Worm (Caenorhabditis elegans): ENCODE results near the gene F21D9.8.

F21D9.8 gene

DNA sequence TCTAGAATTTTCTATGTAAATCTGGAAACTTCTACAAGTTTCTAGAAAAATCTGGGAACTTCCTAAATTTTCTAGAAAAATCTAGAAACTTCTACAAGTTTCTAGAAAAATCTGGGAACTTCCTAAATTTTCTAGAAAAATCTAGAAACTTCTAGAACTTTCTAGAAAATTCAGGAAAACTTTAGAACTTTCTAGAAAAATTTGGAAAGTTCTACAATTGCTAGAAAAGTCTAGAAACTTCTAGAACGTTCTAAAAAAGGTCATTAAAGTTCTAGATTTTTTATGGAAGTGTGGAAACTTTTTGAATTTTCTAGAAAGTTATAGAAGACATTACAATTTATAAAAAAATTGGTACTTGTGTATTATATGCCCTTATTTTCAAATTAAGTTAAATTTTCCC is 13.2 kb upstream of the F21D9.8 start, which contains the start of gene F55C9.5:
Gene F55C9.5, minus strand, starts transcription at position 101 of the 400 bp plus-strand sequence.
- no peak for TF ChIP-seq F55B11.4 (tag; optimal IDR thresholded peaks at IDR 0.05; ENCODE audit: borderline replicate concordance, insufficient read depth)
- TF ChIP-seq hsf-1 (GFP tag; IDR thresholded peaks at IDR 0.05), result peak; percentile 81
- TF ChIP-seq rpc-1 (optimal IDR thresholded peaks at IDR 0.05), result peak; percentile 12
- TF ChIP-seq rpc-1 (tag; optimal IDR thresholded peaks at IDR 0.05), result no peak
- TF ChIP-seq bed-1 (GFP tag; IDR thresholded peaks at IDR 0.05), result no peak
- TF ChIP-seq lir-1 (GFP tag; conservative IDR thresholded peaks at IDR 0.05), result no peak

ce11 chrV:19288073-19288805 is 8.5 kb upstream of the F21D9.8 start, which contains the start of the genes F55C9.3 and fbxb-57:
TSS of gene F55C9.3 (minus strand) at chrV:19288173.
TSS of gene fbxb-57 (plus strand) at chrV:19288755.
- TF ChIP-seq F57A8.1 (GFP tag; optimal IDR thresholded peaks at IDR 0.05) (no peak), akir-1 (GFP tag; optimal IDR thresholded peaks at IDR 0.05) (no peak), K12H6.12 (tag; optimal IDR thresholded peaks at IDR 0.05) (no peak), pha-4 (tag; optimal IDR thresholded peaks at IDR 0.05) (no peak), tlf-1 (GFP tag; optimal IDR thresholded peaks at IDR 0.05) (no peak), Y53F4B.3 (GFP tag; IDR thresholded peaks at IDR 0.05) (no peak), nhr-27 (tag; optimal IDR thresholded peaks at IDR 0.05) (no peak), nhr-179 (tag; optimal IDR thresholded peaks at IDR 0.05) (no peak), mcd-1 (GFP tag; IDR thresholded peaks at IDR 0.05) (no peak), F23B12.7 (tag; optimal IDR thresholded peaks at IDR 0.05; ENCODE audit: insufficient read depth) (no peak), egl-18 (GFP tag; IDR thresholded peaks at IDR 0.05) (no peak), F52B5.7 (tag; optimal IDR thresholded peaks at IDR 0.05) (no peak)

DNA sequence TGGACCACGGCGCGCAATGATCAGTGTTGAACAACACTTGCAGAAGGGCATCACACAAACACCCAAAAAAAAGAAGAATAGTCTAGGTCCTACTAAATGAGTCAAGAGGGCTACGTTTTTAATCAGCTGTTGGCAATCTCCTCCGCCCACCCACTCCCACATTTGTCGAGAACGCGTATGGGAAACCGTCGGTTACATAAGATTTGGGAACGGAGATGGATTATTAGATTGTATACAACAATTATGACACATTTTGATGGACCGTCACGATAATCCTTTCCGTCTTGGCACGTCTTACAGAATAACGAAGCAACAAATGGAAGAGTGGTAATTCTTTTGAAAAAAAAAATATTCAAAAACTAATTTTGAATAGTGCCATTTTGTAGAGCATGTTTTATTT is 6.1 kb upstream of the F21D9.8 start:
- no peak for TF ChIP-seq aptf-2 (GFP tag; conservative IDR thresholded peaks at IDR 0.05)
- no peak for TF ChIP-seq lsl-1 (GFP tag; optimal IDR thresholded peaks at IDR 0.05)
- no peak for TF ChIP-seq F37B4.10 (GFP tag; IDR thresholded peaks at IDR 0.05)
- TF ChIP-seq nhr-179 (tag; optimal IDR thresholded peaks at IDR 0.05), result no peak
- no peak for TF ChIP-seq K12H6.12 (tag; optimal IDR thresholded peaks at IDR 0.05)
- no peak for TF ChIP-seq unc-62 (GFP tag; optimal IDR thresholded peaks at IDR 0.05)
- TF ChIP-seq snpc-3.4 (tag; optimal IDR thresholded peaks at IDR 0.05), result no peak
- TF ChIP-seq xnd-1 (tag; optimal IDR thresholded peaks at IDR 0.05), result no peak
- TF ChIP-seq F49E8.2 (tag; optimal IDR thresholded peaks at IDR 0.05; ENCODE audit: insufficient read depth), result no peak
- no peak for TF ChIP-seq snpc-1.1 (tag; optimal IDR thresholded peaks at IDR 0.05; ENCODE audit: insufficient read depth)
- no peak for TF ChIP-seq F33H1.4 (GFP tag; IDR thresholded peaks at IDR 0.05)
- no peak for TF ChIP-seq nfya-2 (GFP tag; IDR thresholded peaks at IDR 0.05)
- TF ChIP-seq ceh-91 (GFP tag; IDR thresholded peaks at IDR 0.05), result no peak
- TF ChIP-seq unc-130 (GFP tag; optimal IDR thresholded peaks at IDR 0.05), result no peak
- TF ChIP-seq cebp-1 (GFP tag; IDR thresholded peaks at IDR 0.05), result no peak
- no peak for TF ChIP-seq cebp-1 (tag; optimal IDR thresholded peaks at IDR 0.05)

DNA sequence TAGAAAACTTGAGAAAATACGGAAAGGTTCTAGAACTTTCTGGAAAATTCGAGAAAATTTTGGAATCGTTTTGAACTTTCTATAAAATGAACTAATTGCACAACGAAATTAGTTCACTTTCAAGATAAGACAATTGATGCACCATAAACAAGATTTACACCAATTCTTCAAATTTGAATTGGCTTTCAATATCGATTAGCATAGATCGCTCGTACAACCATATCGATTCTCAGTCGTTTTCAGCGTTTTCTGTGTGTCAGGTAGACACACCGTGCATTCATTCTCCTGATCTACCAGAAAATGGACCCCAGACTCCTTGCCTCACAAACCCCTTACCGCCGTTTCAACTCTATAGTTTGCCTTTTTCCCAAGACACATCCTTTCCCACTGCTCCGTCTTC is 2.5 kb upstream of the F21D9.8 start, which contains the start of gene fbxb-117:
Gene fbxb-117, plus strand, starts transcription at position 301 of the 400 bp plus-strand sequence.
- no peak for TF ChIP-seq gei-17 (GFP tag; optimal IDR thresholded peaks at IDR 0.05)
- no peak for TF ChIP-seq ztf-28 (GFP tag; IDR thresholded peaks at IDR 0.05)
- no peak for TF ChIP-seq hlh-26 (GFP tag; conservative IDR thresholded peaks at IDR 0.05)
- TF ChIP-seq zim-3 (tag; optimal IDR thresholded peaks at IDR 0.05), result no peak
- no peak for TF ChIP-seq attf-3 (GFP tag; conservative IDR thresholded peaks at IDR 0.05)
- TF ChIP-seq ztf-25 (GFP tag; IDR thresholded peaks at IDR 0.05), result no peak
- TF ChIP-seq nfya-1 (tag; optimal IDR thresholded peaks at IDR 0.05; ENCODE audit: borderline replicate concordance, insufficient read depth), result no peak
- no peak for TF ChIP-seq lin-54 (GFP tag; optimal IDR thresholded peaks at IDR 0.05)
- no peak for TF ChIP-seq egl-44 (GFP tag; IDR thresholded peaks at IDR 0.05)
- TF ChIP-seq C17E4.6 (GFP tag; IDR thresholded peaks at IDR 0.05), result no peak
- no peak for TF ChIP-seq efl-1 (GFP tag; optimal IDR thresholded peaks at IDR 0.05)
- TF ChIP-seq zfh-2 (GFP tag; conservative IDR thresholded peaks at IDR 0.05), result no peak
- TF ChIP-seq let-607 (tag; optimal IDR thresholded peaks at IDR 0.05), result no peak
